Fruit fly (Drosophila melanogaster): ENCODE data around the gene CG31668.

dm6 chr2L:2173191-2173590 is 32.8 kb downstream of the CG31668 start:
- TF ChIP-seq tj (GFP tag; optimal IDR thresholded peaks at IDR 0.05): no peak
- TF ChIP-seq Mnt (GFP tag; optimal IDR thresholded peaks at IDR 0.05): no peak
- TF ChIP-seq CG14711 (tag; optimal IDR thresholded peaks at IDR 0.05): no peak
- no peak for TF ChIP-seq cnc (optimal IDR thresholded peaks at IDR 0.05)
- TF ChIP-seq CG5204 (GFP tag; optimal IDR thresholded peaks at IDR 0.05): no peak
- no peak for TF ChIP-seq pad (GFP tag; optimal IDR thresholded peaks at IDR 0.05)
